Fruit fly (Drosophila melanogaster) whole organism, embryonic: ENCODE measurements around the gene CG5674.

Experiments
- Ada2b ChIP-seq: fragments of 200-800 bp; sonication (Bioruptor generic); IDR thresholded peaks from 2 replicates; pipeline ENCODE4 v1.3.6; 2022; ENCODE audit warnings: missing biosample characterization, missing genetic modification characterization
- B-H1 ChIP-seq: fragments of 200-800 bp; sonication (Bioruptor generic); IDR thresholded peaks from 3 replicates; pipeline ENCODE4 v1.3.6; 2022; ENCODE audit warnings: missing biosample characterization, missing genetic modification characterization
- Blimp-1 ChIP-seq: fragments of 200-800 bp; sonication (Bioruptor generic); optimal IDR thresholded peaks from 3 replicates; lab custom pipeline; 2018; ENCODE audit warnings: missing biosample characterization, missing genetic modification characterization, mild to moderate bottlenecking, moderate library complexity, missing genetic modification reagents
- CG10209 ChIP-seq: fragments of 200-800 bp; sonication (Bioruptor generic); optimal IDR thresholded peaks from 3 replicates; lab custom pipeline; 2017; ENCODE audit warnings: missing biosample characterization, mild to moderate bottlenecking, missing genetic modification characterization, missing genetic modification reagents
- CG10366 ChIP-seq: fragments of 200-800 bp; sonication (Bioruptor generic); IDR thresholded peaks from 2 replicates; pipeline ENCODE4 v1.3.6; 2022; ENCODE audit warnings: missing biosample characterization, missing genetic modification characterization
- CG10565 ChIP-seq: fragments of 200-800 bp; sonication (Bioruptor generic); optimal IDR thresholded peaks from 3 replicates; lab custom pipeline; 2016; ENCODE audit warnings: missing biosample characterization, mild to moderate bottlenecking, missing genetic modification characterization
- CG14441 ChIP-seq: fragments of 200-800 bp; sonication (Bioruptor generic); IDR thresholded peaks from 2 replicates; pipeline ENCODE4 v1.3.6; 2022; ENCODE audit warnings: missing biosample characterization, missing genetic modification characterization
- CG15011 ChIP-seq: fragments of 200-800 bp; sonication (Bioruptor generic); optimal IDR thresholded peaks from 3 replicates; lab custom pipeline; 2018; ENCODE audit warnings: missing biosample characterization, mild to moderate bottlenecking, missing genetic modification characterization
- CG17361 ChIP-seq: fragments of 200-800 bp; sonication (Bioruptor generic); IDR thresholded peaks from 3 replicates; pipeline ENCODE4 v1.3.6; 2022; ENCODE audit warnings: missing biosample characterization, missing genetic modification characterization
- CG17568 ChIP-seq: fragments of 200-800 bp; sonication (Bioruptor generic); optimal IDR thresholded peaks from 2 replicates; lab custom pipeline; 2018; ENCODE audit warnings: missing biosample characterization, mild to moderate bottlenecking, missing genetic modification characterization, moderate library complexity
- CG1832 ChIP-seq: fragments of 200-800 bp; sonication (Bioruptor generic); optimal IDR thresholded peaks from 2 replicates; lab custom pipeline; 2017; ENCODE audit warnings: missing biosample characterization, mild to moderate bottlenecking, missing genetic modification characterization, inconsistent platforms
- CG18476 ChIP-seq: fragments of 200-800 bp; sonication (Bioruptor generic); optimal IDR thresholded peaks from 2 replicates; lab custom pipeline; 2016; ENCODE audit warnings: missing biosample characterization, mild to moderate bottlenecking, missing genetic modification characterization
- CG30020 ChIP-seq: fragments of 200-800 bp; optimal IDR thresholded peaks from 2 replicates; lab custom pipeline; 2019; ENCODE audit warnings: missing biosample characterization, mild to moderate bottlenecking, missing genetic modification characterization, moderate library complexity
- CG30431 ChIP-seq: fragments of 200-800 bp; sonication (Bioruptor generic); optimal IDR thresholded peaks from 2 replicates; lab custom pipeline; 2017; ENCODE audit warnings: missing biosample characterization, missing genetic modification characterization
- CG4424 ChIP-seq: fragments of 200-800 bp; sonication (Bioruptor generic); optimal IDR thresholded peaks from 3 replicates; lab custom pipeline; 2016; ENCODE audit warnings: missing biosample characterization, missing genetic modification characterization
- CG4707 ChIP-seq: fragments of 200-800 bp; sonication (Bioruptor generic); optimal IDR thresholded peaks from 2 replicates; lab custom pipeline; 2018; ENCODE audit warnings: missing biosample characterization, mild to moderate bottlenecking, missing genetic modification characterization, moderate library complexity
- CG6272 ChIP-seq: fragments of 200-800 bp; sonication (Bioruptor generic); IDR thresholded peaks from 2 replicates; pipeline ENCODE4 v1.3.6; 2022; ENCODE audit warnings: missing biosample characterization, missing genetic modification characterization
- CG9817 ChIP-seq: fragments of 200-800 bp; sonication (Bioruptor generic); optimal IDR thresholded peaks from 2 replicates; lab custom pipeline; 2018; ENCODE audit warnings: missing biosample characterization, mild to moderate bottlenecking, missing genetic modification characterization, moderate library complexity
- CoRest ChIP-seq: fragments of 200-800 bp; sonication (Bioruptor generic); optimal IDR thresholded peaks from 3 replicates; lab custom pipeline; 2018; ENCODE audit warnings: missing biosample characterization, mild to moderate bottlenecking, missing genetic modification characterization, moderate library complexity
- Dp ChIP-seq: fragments of 200-800 bp; sonication (Bioruptor generic); optimal IDR thresholded peaks from 2 replicates; lab custom pipeline; 2018; ENCODE audit warnings: missing biosample characterization, mild to moderate bottlenecking, missing genetic modification characterization, moderate library complexity
- ERR ChIP-seq: fragments of 200-800 bp; sonication (Bioruptor generic); optimal IDR thresholded peaks from 2 replicates; lab custom pipeline; 2016; ENCODE audit warnings: missing biosample characterization, missing genetic modification characterization
- Fer3 ChIP-seq: fragments of 200-800 bp; sonication (Bioruptor generic); optimal IDR thresholded peaks from 2 replicates; lab custom pipeline; 2018; ENCODE audit warnings: missing biosample characterization, mild to moderate bottlenecking, missing genetic modification characterization, moderate library complexity
- HLH4C ChIP-seq: fragments of 200-800 bp; sonication (Bioruptor generic); IDR thresholded peaks from 3 replicates; pipeline ENCODE4 v1.3.6; 2022; ENCODE audit warnings: missing biosample characterization, missing genetic modification characterization; ENCODE audit not compliant: partially characterized antibody
- Hand ChIP-seq: fragments of 200-800 bp; sonication (Bioruptor generic); optimal IDR thresholded peaks from 2 replicates; lab custom pipeline; 2017; ENCODE audit warnings: mild to moderate bottlenecking, missing biosample characterization, missing genetic modification reagents, missing genetic modification characterization
- NFAT ChIP-seq: fragments of 200-800 bp; sonication (Bioruptor generic); IDR thresholded peaks from 2 replicates; pipeline ENCODE4 v1.3.6; 2022; ENCODE audit warnings: missing biosample characterization, missing genetic modification characterization
- NK7.1 ChIP-seq: fragments of 200-800 bp; sonication (Bioruptor generic); optimal IDR thresholded peaks from 3 replicates; lab custom pipeline; 2016; ENCODE audit warnings: missing biosample characterization, missing genetic modification characterization
- Nf-YC ChIP-seq: fragments of 200-800 bp; optimal IDR thresholded peaks from 3 replicates; lab custom pipeline; 2019; ENCODE audit warnings: missing biosample characterization, mild to moderate bottlenecking, missing genetic modification characterization, moderate library complexity
- Sry-δ ChIP-seq: fragments of 200-800 bp; sonication (Bioruptor generic); optimal IDR thresholded peaks from 2 replicates; lab custom pipeline; 2016; ENCODE audit warnings: missing biosample characterization, missing genetic modification characterization
- Stat92E ChIP-seq, 3 experiments: fragments of >200 bp in 2 of 3; fragments of 200-800 bp in 1 of 3; sonication (Bioruptor generic) in 1 of 3; optimal IDR thresholded peaks; 2 replicates each; lab custom pipeline; 2017 to 2019; ENCODE audit warnings: missing biosample characterization in 3 of 3, missing genetic modification characterization in 3 of 3, mild to moderate bottlenecking in 1 of 3, moderate library complexity in 1 of 3
- az2 ChIP-seq: fragments of 200-800 bp; sonication (Bioruptor generic); optimal IDR thresholded peaks from 3 replicates; lab custom pipeline; 2016; ENCODE audit warnings: missing biosample characterization, missing genetic modification characterization
- bigmax ChIP-seq: fragments of 200-800 bp; sonication (Bioruptor generic); optimal IDR thresholded peaks from 2 replicates; lab custom pipeline; 2018; ENCODE audit warnings: missing biosample characterization, mild to moderate bottlenecking, missing genetic modification characterization
- crp ChIP-seq, 2 experiments: fragments of 200-800 bp; sonication (Bioruptor generic); optimal IDR thresholded peaks; 2 replicates in 1 of 2; 3 replicates in 1 of 2; lab custom pipeline; 2017; ENCODE audit warnings: missing biosample characterization in 2 of 2, missing genetic modification characterization in 2 of 2, mild to moderate bottlenecking in 1 of 2, moderate library complexity in 1 of 2
- dpn ChIP-seq, 2 experiments: fragments of 200-800 bp; sonication (Bioruptor generic); optimal IDR thresholded peaks; 3 replicates each; lab custom pipeline; 2016; ENCODE audit warnings: missing biosample characterization in 2 of 2, missing genetic modification characterization in 2 of 2
- fd3F ChIP-seq: fragments of 200-800 bp; sonication (Bioruptor generic); optimal IDR thresholded peaks from 2 replicates; lab custom pipeline; 2018; ENCODE audit warnings: missing biosample characterization, mild to moderate bottlenecking, missing genetic modification characterization, moderate library complexity
- fd96Cb ChIP-seq: fragments of 200-800 bp; sonication (Bioruptor generic); optimal IDR thresholded peaks from 2 replicates; lab custom pipeline; 2018; ENCODE audit warnings: missing biosample characterization, mild to moderate bottlenecking, missing genetic modification characterization, moderate library complexity
- gcm2 ChIP-seq: fragments of 200-800 bp; sonication (Bioruptor generic); optimal IDR thresholded peaks from 2 replicates; lab custom pipeline; 2016; ENCODE audit warnings: missing biosample characterization, missing genetic modification characterization
- gem ChIP-seq: fragments of 200-800 bp; sonication (Bioruptor generic); optimal IDR thresholded peaks from 2 replicates; lab custom pipeline; 2019; ENCODE audit warnings: missing biosample characterization, mild to moderate bottlenecking, missing genetic modification characterization, moderate library complexity
- ham ChIP-seq: fragments of 200-800 bp; sonication (Bioruptor generic); IDR thresholded peaks from 2 replicates; pipeline ENCODE4 v1.3.6; 2022; ENCODE audit warnings: missing biosample characterization, missing genetic modification characterization
- ind ChIP-seq: fragments of 200-800 bp; sonication (Bioruptor generic); optimal IDR thresholded peaks from 3 replicates; lab custom pipeline; 2016; ENCODE audit warnings: missing biosample characterization, missing genetic modification characterization
- jing ChIP-seq: fragments of 200-800 bp; sonication (Bioruptor generic); optimal IDR thresholded peaks from 2 replicates; lab custom pipeline; 2018; ENCODE audit warnings: missing biosample characterization, mild to moderate bottlenecking, missing genetic modification characterization
- jumu ChIP-seq: fragments of 200-800 bp; sonication (Bioruptor generic); optimal IDR thresholded peaks from 3 replicates; lab custom pipeline; 2016; ENCODE audit warnings: missing biosample characterization, missing genetic modification characterization
- lbe ChIP-seq: fragments of 200-800 bp; sonication (Bioruptor generic); optimal IDR thresholded peaks from 2 replicates; lab custom pipeline; 2016; ENCODE audit warnings: missing biosample characterization, mild to moderate bottlenecking, missing genetic modification characterization
- otp ChIP-seq: fragments of 200-800 bp; sonication (Bioruptor generic); IDR thresholded peaks from 3 replicates; pipeline ENCODE4, ENCODE4 v1.3.6; 2022; ENCODE audit warnings: missing biosample characterization, missing genetic modification characterization
- pb ChIP-seq: fragments of 200-800 bp; sonication (Bioruptor generic); optimal IDR thresholded peaks from 3 replicates; lab custom pipeline; 2016; ENCODE audit warnings: missing biosample characterization, missing genetic modification characterization
- prd ChIP-seq, 3 experiments: fragments of >200 bp in 2 of 3; fragments of 200-800 bp in 1 of 3; sonication (Bioruptor generic) in 1 of 3; optimal IDR thresholded peaks in 2 of 3; IDR thresholded peaks in 1 of 3; 2 replicates in 2 of 3; 3 replicates in 1 of 3; pipeline versions ENCODE4 v1.3.6 to Lab custom; 2017 to 2022; ENCODE audit warnings: missing biosample characterization in 1 of 3, missing genetic modification characterization in 1 of 3
- slou ChIP-seq: fragments of 200-800 bp; sonication (Bioruptor generic); optimal IDR thresholded peaks from 3 replicates; lab custom pipeline; 2016; ENCODE audit warnings: missing biosample characterization, missing genetic modification characterization
- tio ChIP-seq: fragments of 200-800 bp; sonication (Bioruptor generic); optimal IDR thresholded peaks from 2 replicates; lab custom pipeline; 2017; ENCODE audit warnings: missing biosample characterization, missing genetic modification characterization, inconsistent platforms
- tll ChIP-seq, 2 experiments: fragments of 200-800 bp in 1 of 2; fragments of >200 bp in 1 of 2; sonication (Bioruptor generic) in 1 of 2; optimal IDR thresholded peaks; 2 replicates each; lab custom pipeline; 2017 to 2019; ENCODE audit warnings: missing biosample characterization in 2 of 2, missing genetic modification characterization in 2 of 2, mild to moderate bottlenecking in 1 of 2, moderate library complexity in 1 of 2
- ttk ChIP-seq: fragments of 200-800 bp; sonication (Bioruptor generic); IDR thresholded peaks from 2 replicates; pipeline ENCODE4 v2.1.2; 2022; ENCODE audit warnings: missing biosample characterization, missing genetic modification characterization
- vfl ChIP-seq: fragments of 200-800 bp; sonication (Bioruptor generic); optimal IDR thresholded peaks from 2 replicates; lab custom pipeline; 2016; ENCODE audit warnings: missing biosample characterization, missing genetic modification characterization

Gene CG5674

DNA sequence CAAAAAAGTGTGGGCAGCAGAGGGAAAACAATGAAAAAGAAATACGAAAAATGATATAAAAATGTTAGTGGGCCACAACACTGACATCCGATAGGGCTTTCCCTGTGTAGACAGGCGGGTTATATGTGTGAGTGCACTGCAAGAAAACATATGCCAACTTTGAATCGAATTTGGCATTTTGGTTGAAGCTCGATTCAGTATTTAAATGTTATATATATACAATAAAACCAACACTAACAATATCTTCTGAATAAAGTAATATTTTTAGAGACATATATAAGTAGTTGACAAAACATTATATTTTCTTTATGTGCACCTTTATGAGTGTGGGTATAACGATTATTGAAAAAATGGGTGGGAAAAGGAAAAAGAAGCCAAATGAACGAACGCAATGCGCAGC lies 41.7 kb upstream of the CG5674 start (continued):
- TF ChIP-seq vfl (GFP tag; lab: Kevin White, UChicago) (no peak), Hand (GFP tag; lab: Kevin White, UChicago) (no peak), CG1832 (GFP tag; lab: Kevin White, UChicago) (no peak), ttk (GFP tag; lab: Robert Waterston, UW) (no peak), pb (GFP tag; lab: Kevin White, UChicago) (no peak), NK7.1 (no peak), CG10209 (no peak), CG4424 (GFP tag; lab: Kevin White, UChicago) (no peak), jumu (no peak), prd (optimal IDR thresholded peaks at IDR 0.05; lab: Kevin White, UChicago) (no peak), prd (GFP tag; IDR thresholded peaks at IDR 0.05; lab: Robert Waterston, UW) (no peak), crp (GFP tag; optimal IDR thresholded peaks at IDR 0.05; lab: Kevin White, UChicago) (no peak), CG30431 (GFP tag; lab: Kevin White, UChicago) (no peak), CG17568 (GFP tag; lab: Kevin White, UChicago) (no peak), CG18476 (GFP tag; lab: Kevin White, UChicago) (no peak), Stat92E (GFP tag; optimal IDR thresholded peaks at IDR 0.05; lab: Kevin White, UChicago) (no peak), CG30020 (tag; lab: Kevin White, UChicago) (no peak), CG6272 (GFP tag; lab: Robert Waterston, UW) (no peak), Ada2b (GFP tag; lab: Robert Waterston, UW) (no peak), ham (GFP tag; lab: Robert Waterston, UW) (no peak), Blimp-1 (GFP tag; lab: Kevin White, UChicago) (no peak), CG14441 (GFP tag; lab: Robert Waterston, UW) (0 out of 2 replicates have a peak, but pooled peaks have one; percentile 6), slou (no peak), CG15011 (GFP tag; lab: Kevin White, UChicago) (no peak), CoRest (peak; percentile 2), Nf-YC (tag; lab: Kevin White, UChicago) (no peak), tio (GFP tag; lab: Kevin White, UChicago) (peak; percentile 0), CG17361 (GFP tag; lab: Robert Waterston, UW) (no peak), bigmax (GFP tag; lab: Kevin White, UChicago) (no peak), gcm2 (GFP tag; lab: Kevin White, UChicago) (no peak), dpn (GFP tag; optimal IDR thresholded peaks at IDR 0.05; lab: Kevin White, UChicago) (no peak), fd3F (GFP tag; lab: Kevin White, UChicago) (no peak), ind (GFP tag; lab: Kevin White, UChicago) (peak; percentile 31), Dp (no peak), HLH4C (GFP tag; lab: Robert Waterston, UW) (no peak), fd96Cb (tag; lab: Kevin White, UChicago) (peak; percentile 30), B-H1 (GFP tag; lab: Robert Waterston, UW) (no peak), otp (GFP tag; lab: Robert Waterston, UW) (no peak), NFAT (GFP tag; lab: Robert Waterston, UW) (no peak), gem (peak; percentile 65), Sry-δ (no peak), Fer3 (tag; lab: Kevin White, UChicago) (peak; percentile 35), CG4707 (GFP tag; lab: Kevin White, UChicago) (no peak), jing (GFP tag; lab: Kevin White, UChicago) (no peak), ERR (GFP tag; lab: Kevin White, UChicago) (no peak), CG10366 (GFP tag; lab: Robert Waterston, UW) (no peak), CG9817 (tag; lab: Kevin White, UChicago) (peak; percentile 12), lbe (GFP tag; lab: Kevin White, UChicago) (no peak), az2 (GFP tag; lab: Kevin White, UChicago) (peak; percentile 8), CG10565 (GFP tag; lab: Kevin White, UChicago) (no peak), tll (GFP tag; optimal IDR thresholded peaks at IDR 0.05; lab: Kevin White, UChicago) (no peak)
